Fruit fly (Drosophila melanogaster): ENCODE results near the gene mbf1.
A peak's percentile ranks its signal among the peaks of the same experiment; 100 is the strongest.

Gene mbf1

dm6 chr3L:16574307-16574946 is at the start of gene mbf1:
Gene mbf1, plus strand, starts transcription at chr3L:16574436.
- peak; percentile 39 for TF ChIP-seq HmgD (GFP tag; optimal IDR thresholded peaks at IDR 0.05)
- peak; percentile 59 for TF ChIP-seq MBD-R2 (GFP tag; IDR thresholded peaks at IDR 0.05)
- peak; percentile 49; the same call in 1 of the 2 replicates for TF ChIP-seq hbn (GFP tag; IDR thresholded peaks at IDR 0.05; ENCODE audit: partially characterized antibody)
- TF ChIP-seq her (GFP tag; optimal IDR thresholded peaks at IDR 0.05) = no peak
- peak; percentile 16 for TF ChIP-seq CG34376 (GFP tag; optimal IDR thresholded peaks at IDR 0.05)
- TF ChIP-seq pzg (GFP tag; optimal IDR thresholded peaks at IDR 0.05) = peak; percentile 90
- peak; percentile 42 for TF ChIP-seq CoRest (tag; optimal IDR thresholded peaks at IDR 0.05)
- TF ChIP-seq Med (GFP tag) = peak; percentile 84
- TF ChIP-seq CG12155 (GFP tag; optimal IDR thresholded peaks at IDR 0.05) = peak; percentile 20
- peak; percentile 37 for TF ChIP-seq mam (GFP tag; optimal IDR thresholded peaks at IDR 0.05)
- TF ChIP-seq Gug (GFP tag; IDR thresholded peaks at IDR 0.05) = no peak
- peak; percentile 2 for TF ChIP-seq exex (tag; optimal IDR thresholded peaks at IDR 0.05)
- TF ChIP-seq slbo (GFP tag; IDR thresholded peaks at IDR 0.05) = no peak
- TF ChIP-seq PHDP (tag; optimal IDR thresholded peaks at IDR 0.05) = peak; percentile 40
- peak; percentile 73 for TF ChIP-seq sna (GFP tag; IDR thresholded peaks at IDR 0.05; ENCODE audit: partially characterized antibody)
- TF ChIP-seq CG2116 (GFP tag; optimal IDR thresholded peaks at IDR 0.05) = peak; percentile 82
- TF ChIP-seq B-H2 (GFP tag; optimal IDR thresholded peaks at IDR 0.05) = peak; percentile 24
- peak; percentile 87 for TF ChIP-seq CG9797 (GFP tag; optimal IDR thresholded peaks at IDR 0.05)
- no peak for TF ChIP-seq danr (GFP tag; IDR thresholded peaks at IDR 0.05)
- peak; percentile 62 to 92 for TF ChIP-seq crp (GFP tag; optimal IDR thresholded peaks at IDR 0.05)
- TF ChIP-seq CG6272 (GFP tag; IDR thresholded peaks at IDR 0.05) = no peak
- no peak for TF ChIP-seq CG15073 (GFP tag; optimal IDR thresholded peaks at IDR 0.05)
- peak; percentile 53 for TF ChIP-seq lilli (GFP tag; optimal IDR thresholded peaks at IDR 0.05)
- TF ChIP-seq zen (tag; optimal IDR thresholded peaks at IDR 0.05) = peak; percentile 21
- peak; percentile 13 for TF ChIP-seq CG17829 (tag; optimal IDR thresholded peaks at IDR 0.05)
- TF ChIP-seq CG7786 (GFP tag; optimal IDR thresholded peaks at IDR 0.05) = no peak
- peak in 1 of 2 experiments; percentile 4 for TF ChIP-seq dpn (GFP tag; optimal IDR thresholded peaks at IDR 0.05)
- no peak for TF ChIP-seq E2f1 (GFP tag; IDR thresholded peaks at IDR 0.05)
- TF ChIP-seq CG9609 (GFP tag; optimal IDR thresholded peaks at IDR 0.05) = no peak
- peak; percentile 79 for TF ChIP-seq Sry-δ (GFP tag; optimal IDR thresholded peaks at IDR 0.05)
- no peak for TF ChIP-seq CrebB (tag; optimal IDR thresholded peaks at IDR 0.05)
- TF ChIP-seq Dll (GFP tag; IDR thresholded peaks at IDR 0.05; ENCODE audit: partially characterized antibody) = peak; percentile 78
- peak; percentile 36 for TF ChIP-seq CG30020 (tag; optimal IDR thresholded peaks at IDR 0.05)
- TF ChIP-seq Dip3 (GFP tag; optimal IDR thresholded peaks at IDR 0.05) = peak; percentile 3
- peak; percentile 45; the same call in 1 of the 2 replicates for TF ChIP-seq CG3847 (GFP tag; IDR thresholded peaks at IDR 0.05)
- TF ChIP-seq CG6254 (GFP tag; optimal IDR thresholded peaks at IDR 0.05) = no peak
- peak; percentile 48 for TF ChIP-seq CG10267 (tag; optimal IDR thresholded peaks at IDR 0.05)
- TF ChIP-seq unpg (GFP tag; optimal IDR thresholded peaks at IDR 0.05) = peak; percentile 14
- peak; percentile 14 for TF ChIP-seq bbx (GFP tag; IDR thresholded peaks at IDR 0.05; ENCODE audit: partially characterized antibody)
- peak; percentile 51 for TF ChIP-seq CHES-1-like (GFP tag; optimal IDR thresholded peaks at IDR 0.05)
- TF ChIP-seq trem (tag; optimal IDR thresholded peaks at IDR 0.05) = peak; percentile 84
- peak; percentile 62 for TF ChIP-seq phol (tag; optimal IDR thresholded peaks at IDR 0.05)
- TF ChIP-seq mld (GFP tag; IDR thresholded peaks at IDR 0.05; ENCODE audit: partially characterized antibody) = 0 out of 3 replicates have a peak, but pooled peaks have one; percentile 13
- TF ChIP-seq BEAF-32 (GFP tag; optimal IDR thresholded peaks at IDR 0.05) = peak; percentile 75
- no peak for TF ChIP-seq Dfd (GFP tag; optimal IDR thresholded peaks at IDR 0.05)
- TF ChIP-seq lbe (GFP tag; optimal IDR thresholded peaks at IDR 0.05) = no peak
- TF ChIP-seq CG16863 (GFP tag; optimal IDR thresholded peaks at IDR 0.05) = no peak
- TF ChIP-seq CG4424 (GFP tag; optimal IDR thresholded peaks at IDR 0.05) = peak; percentile 9
- TF ChIP-seq CG12942 (GFP tag; optimal IDR thresholded peaks at IDR 0.05) = no peak

All from whole organism, embryonic.